Fruit fly (Drosophila melanogaster): ENCODE results near the gene Ada1-1.

DNA sequence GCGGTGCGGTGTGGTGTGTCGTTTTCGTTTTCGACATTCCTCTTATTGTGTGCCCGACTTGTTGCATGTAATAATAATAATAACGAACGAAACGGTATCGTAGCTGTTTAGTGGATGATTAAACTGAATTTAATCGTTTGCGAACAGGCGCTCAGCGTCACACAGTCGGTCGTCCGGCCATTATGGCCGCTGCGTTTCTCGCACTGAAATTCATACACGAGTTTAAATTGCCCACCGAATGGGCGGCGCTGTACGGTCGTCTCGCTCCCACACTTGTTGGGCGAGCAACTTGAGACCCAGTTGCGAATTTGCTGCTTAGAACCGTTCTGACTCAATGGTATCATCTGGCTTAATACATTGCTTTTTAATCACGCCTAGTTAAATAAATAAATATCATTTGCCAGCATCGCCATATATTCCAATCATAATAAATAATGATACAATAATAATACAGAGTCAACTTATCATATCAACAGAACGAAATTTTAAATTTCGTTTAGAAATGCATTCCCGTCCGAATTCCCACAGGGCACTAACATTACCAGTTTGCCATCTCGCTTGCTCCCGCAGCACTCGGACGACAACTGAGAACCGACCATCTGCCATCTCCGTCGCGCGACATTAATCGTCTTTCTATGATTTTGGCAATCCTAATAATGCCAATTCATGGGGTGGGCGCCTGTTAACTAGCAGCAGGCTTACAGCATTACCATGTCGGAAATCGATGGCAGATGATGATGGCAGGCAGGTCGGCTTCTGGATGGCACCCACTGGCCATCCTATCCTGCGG, 14.5 kb downstream of the Ada1-1 start:
- TF ChIP-seq br (GFP tag; optimal IDR thresholded peaks at IDR 0.05) (peak; percentile 92), usp (GFP tag; optimal IDR thresholded peaks at IDR 0.05) (no peak), N (GFP tag; optimal IDR thresholded peaks at IDR 0.05) (no peak), pan (optimal IDR thresholded peaks at IDR 0.05) (no peak), Abd-B (GFP tag; optimal IDR thresholded peaks at IDR 0.05) (no peak), Hnf4 (GFP tag; optimal IDR thresholded peaks at IDR 0.05) (peak; percentile 75), Hr78 (GFP tag; optimal IDR thresholded peaks at IDR 0.05) (no peak), Vsx2 (GFP tag; optimal IDR thresholded peaks at IDR 0.05; ENCODE audit: partially characterized antibody) (no peak), psq (GFP tag; optimal IDR thresholded peaks at IDR 0.05) (peak; percentile 76), brk (GFP tag; optimal IDR thresholded peaks at IDR 0.05) (no peak), h (GFP tag; optimal IDR thresholded peaks at IDR 0.05) (peak; percentile 92), CG32264 (GFP tag; optimal IDR thresholded peaks at IDR 0.05) (peak; percentile 56), Sp1 (GFP tag; optimal IDR thresholded peaks at IDR 0.05) (peak; percentile 96), foxo (GFP tag; optimal IDR thresholded peaks at IDR 0.05) (peak in 1 of 2 experiments; percentile 92)

All from whole organism, wandering third instar larva.